Worm (Caenorhabditis elegans): ENCODE data around the gene B0244.15.

The B0244.15 gene

ce11 chrIII:5721488-5721887 lies 21.7 kb upstream of the B0244.15 start:
- no peak for TF ChIP-seq ceh-30 (tag; optimal IDR thresholded peaks at IDR 0.05)
- TF ChIP-seq nfya-1 (tag; optimal IDR thresholded peaks at IDR 0.05), result peak; percentile 3
- no peak for TF ChIP-seq zip-5 (tag; optimal IDR thresholded peaks at IDR 0.05)
- no peak for TF ChIP-seq madf-2 (tag; optimal IDR thresholded peaks at IDR 0.05)
- no peak for TF ChIP-seq K02D7.2 (tag; optimal IDR thresholded peaks at IDR 0.05)
- peak; percentile 72 for TF ChIP-seq unc-55 (GFP tag; optimal IDR thresholded peaks at IDR 0.05)
- no peak for TF ChIP-seq fkh-6 (tag; optimal IDR thresholded peaks at IDR 0.05)
- TF ChIP-seq pros-1 (tag; optimal IDR thresholded peaks at IDR 0.05), result no peak
- no peak for TF ChIP-seq pha-4 (tag; optimal IDR thresholded peaks at IDR 0.05)
- no peak for TF ChIP-seq hlh-6 (tag; optimal IDR thresholded peaks at IDR 0.05)
- TF ChIP-seq elt-2 (tag; optimal IDR thresholded peaks at IDR 0.05), result no peak
- no peak for TF ChIP-seq ceh-6 (GFP tag; optimal IDR thresholded peaks at IDR 0.05)
- TF ChIP-seq lin-11 (tag; optimal IDR thresholded peaks at IDR 0.05), result no peak
- TF ChIP-seq unc-42 (tag; optimal IDR thresholded peaks at IDR 0.05), result no peak
- no peak for TF ChIP-seq npax-4 (tag; optimal IDR thresholded peaks at IDR 0.05)

ce11 chrIII:5721888-5722287 lies 21.3 kb upstream of the B0244.15 start:
- TF ChIP-seq mec-3 (tag; optimal IDR thresholded peaks at IDR 0.05; ENCODE audit: borderline replicate concordance) (peak; percentile 48), ceh-31 (tag; optimal IDR thresholded peaks at IDR 0.05) (peak; percentile 60), pros-1 (tag; optimal IDR thresholded peaks at IDR 0.05) (no peak), hlh-15 (tag; optimal IDR thresholded peaks at IDR 0.05) (no peak), nhr-11 (tag; optimal IDR thresholded peaks at IDR 0.05) (no peak), unc-55 (GFP tag; optimal IDR thresholded peaks at IDR 0.05) (no peak), ceh-48 (tag; optimal IDR thresholded peaks at IDR 0.05) (peak; percentile 47), elt-2 (tag; optimal IDR thresholded peaks at IDR 0.05) (peak; percentile 87), zip-5 (tag; optimal IDR thresholded peaks at IDR 0.05) (peak; percentile 1), pha-2 (tag; optimal IDR thresholded peaks at IDR 0.05) (peak; percentile 22), sox-4 (tag; optimal IDR thresholded peaks at IDR 0.05) (no peak), tbx-2 (tag; optimal IDR thresholded peaks at IDR 0.05) (peak; percentile 8), sdc-2 (tag; optimal IDR thresholded peaks at IDR 0.05) (peak; percentile 16), ref-2 (tag; optimal IDR thresholded peaks at IDR 0.05) (peak; percentile 72), rnt-1 (tag; optimal IDR thresholded peaks at IDR 0.05) (no peak), pqm-1 (tag; optimal IDR thresholded peaks at IDR 0.05) (peak; percentile 61), ceh-14 (tag; optimal IDR thresholded peaks at IDR 0.05) (peak; percentile 23), hlh-8 (tag; optimal IDR thresholded peaks at IDR 0.05) (peak; percentile 4), ets-4 (tag; optimal IDR thresholded peaks at IDR 0.05) (peak; percentile 94), syd-9 (tag; optimal IDR thresholded peaks at IDR 0.05) (no peak), C08G9.2 (tag; optimal IDR thresholded peaks at IDR 0.05) (peak; percentile 85), unc-42 (tag; optimal IDR thresholded peaks at IDR 0.05) (peak; percentile 10)

ce11 chrIII:5722550-5722949 lies 20.6 kb upstream of the B0244.15 start, which contains the start of gene wrm-1:
Gene wrm-1 (plus strand): TSS chrIII:5722850.
- TF ChIP-seq ets-4 (tag; optimal IDR thresholded peaks at IDR 0.05), result no peak
- TF ChIP-seq ceh-19 (GFP tag; optimal IDR thresholded peaks at IDR 0.05), result no peak
- no peak for TF ChIP-seq unc-42 (tag; optimal IDR thresholded peaks at IDR 0.05)
- TF ChIP-seq C38D4.7 (GFP tag; optimal IDR thresholded peaks at IDR 0.05), result no peak
- TF ChIP-seq ceh-45 (GFP tag; IDR thresholded peaks at IDR 0.05), result no peak
- no peak for TF ChIP-seq ceh-31 (tag; optimal IDR thresholded peaks at IDR 0.05)
- TF ChIP-seq lin-11 (tag; optimal IDR thresholded peaks at IDR 0.05), result no peak
- no peak for TF ChIP-seq ceh-6 (GFP tag; optimal IDR thresholded peaks at IDR 0.05)
- TF ChIP-seq fkh-10 (GFP tag; optimal IDR thresholded peaks at IDR 0.05), result no peak
- no peak for TF ChIP-seq gmeb-2 (tag; optimal IDR thresholded peaks at IDR 0.05)
- TF ChIP-seq K02D7.2 (tag; optimal IDR thresholded peaks at IDR 0.05), result no peak
- TF ChIP-seq tbx-7 (tag; optimal IDR thresholded peaks at IDR 0.05), result no peak
- TF ChIP-seq pag-3 (tag; optimal IDR thresholded peaks at IDR 0.05; ENCODE audit: borderline replicate concordance), result no peak
- TF ChIP-seq fkh-6 (tag; optimal IDR thresholded peaks at IDR 0.05), result no peak
- TF ChIP-seq ceh-34 (tag; optimal IDR thresholded peaks at IDR 0.05), result no peak

Measured in whole organism, late embryonic.